Fruit fly (Drosophila melanogaster): ENCODE measurements around the gene CG11085.

Gene CG11085

dm6 chrX:12596353-12597107 is 19.6 kb upstream of the CG11085 start:
- TF ChIP-seq CG15710 (tag; optimal IDR thresholded peaks at IDR 0.05) (peak; percentile 13), Snoo (tag; optimal IDR thresholded peaks at IDR 0.05) (peak; percentile 76), EcR (GFP tag; optimal IDR thresholded peaks at IDR 0.05) (peak; percentile 92), CG32121 (GFP tag; IDR thresholded peaks at IDR 0.05) (0 out of 2 replicates have a peak, but pooled peaks have one; percentile 22), CG12605 (GFP tag; IDR thresholded peaks at IDR 0.05) (peak; percentile 41; the same call in 1 of the 2 replicates), gl (tag; optimal IDR thresholded peaks at IDR 0.05) (no peak), CG4496 (GFP tag; IDR thresholded peaks at IDR 0.05) (no peak; the same call in 2 of the 3 replicates), CG8159 (tag; optimal IDR thresholded peaks at IDR 0.05) (no peak), rn (GFP tag; IDR thresholded peaks at IDR 0.05) (no peak), Ets98B (GFP tag; IDR thresholded peaks at IDR 0.05) (peak; percentile 53), Pif1B (GFP tag; optimal IDR thresholded peaks at IDR 0.05) (peak; percentile 74), CG9948 (tag; optimal IDR thresholded peaks at IDR 0.05) (peak; percentile 10)

- TF ChIP-seq gl (tag; optimal IDR thresholded peaks at IDR 0.05) = no peak
- TF ChIP-seq rn (GFP tag; IDR thresholded peaks at IDR 0.05) = no peak
- TF ChIP-seq Snoo (tag; optimal IDR thresholded peaks at IDR 0.05) = no peak
Measured at dm6 chrX:12600802-12601793, 15.0 kb upstream of the CG11085 start.

DNA sequence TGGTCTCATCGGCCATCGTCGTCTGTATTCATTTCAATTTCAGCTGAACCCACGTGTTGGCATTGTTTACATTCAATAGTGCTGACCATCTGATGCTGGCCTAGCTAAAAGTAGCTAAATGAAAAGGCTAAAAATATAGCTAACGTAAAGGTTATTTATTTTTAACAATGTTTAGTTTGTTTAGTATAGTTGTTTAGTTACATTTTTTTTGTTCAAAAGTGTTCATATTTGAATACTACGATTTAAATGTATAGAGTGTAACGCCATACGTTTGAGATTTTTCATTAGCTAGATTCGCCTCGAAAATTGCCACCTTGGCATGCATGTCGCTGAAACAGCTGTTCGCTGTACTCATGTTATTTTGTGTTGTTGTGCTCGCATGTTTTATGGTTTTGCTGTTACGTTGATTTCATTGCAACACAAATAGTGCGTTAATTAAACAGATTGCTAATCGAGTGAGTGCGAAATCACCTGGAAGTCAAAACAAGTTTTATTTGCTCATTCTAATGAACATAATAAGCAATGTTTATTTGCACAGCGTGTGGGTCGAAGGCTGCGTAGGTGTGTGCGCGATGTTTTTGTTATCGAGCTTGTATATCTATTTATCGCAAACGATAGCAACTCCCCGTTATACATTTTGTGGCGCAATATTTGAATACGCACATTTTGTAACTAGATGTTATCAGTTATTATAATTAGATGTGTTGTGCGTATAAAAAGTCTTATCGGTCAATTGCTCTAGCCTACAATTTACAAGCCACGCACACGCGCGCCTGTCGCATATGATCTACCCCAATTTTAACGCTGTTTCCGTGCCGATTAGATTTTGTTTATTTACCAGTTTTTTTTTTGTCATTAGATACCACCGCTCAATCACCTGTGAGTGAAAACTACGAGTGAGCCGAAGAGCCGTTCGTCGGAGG is 4.3 kb upstream of the CG11085 start, which contains the start of the genes CG1463 and Fpgs1:
CG1463 (minus strand) TSS at position 132 of the 923 bp plus-strand sequence.
Fpgs1 (plus strand) TSS at position 332 of the 923 bp plus-strand sequence.
- no peak for TF ChIP-seq fd96Ca (GFP tag; IDR thresholded peaks at IDR 0.05)
- no peak for TF ChIP-seq CG13204 (GFP tag; optimal IDR thresholded peaks at IDR 0.05)
- TF ChIP-seq CG14655 (GFP tag; optimal IDR thresholded peaks at IDR 0.05) = no peak
- TF ChIP-seq Snoo (tag; optimal IDR thresholded peaks at IDR 0.05) = no peak
- peak; percentile 38; the same call in 1 of the 2 replicates for TF ChIP-seq CG32121 (GFP tag; IDR thresholded peaks at IDR 0.05)
- TF ChIP-seq CG8159 (tag; optimal IDR thresholded peaks at IDR 0.05) = no peak
- peak; percentile 37 for TF ChIP-seq CG15710 (tag; optimal IDR thresholded peaks at IDR 0.05)
- no peak for TF ChIP-seq gl (tag; optimal IDR thresholded peaks at IDR 0.05)
- peak; percentile 35 for TF ChIP-seq EcR (GFP tag; optimal IDR thresholded peaks at IDR 0.05)
- TF ChIP-seq CG10348 (GFP tag; IDR thresholded peaks at IDR 0.05) = no peak

DNA sequence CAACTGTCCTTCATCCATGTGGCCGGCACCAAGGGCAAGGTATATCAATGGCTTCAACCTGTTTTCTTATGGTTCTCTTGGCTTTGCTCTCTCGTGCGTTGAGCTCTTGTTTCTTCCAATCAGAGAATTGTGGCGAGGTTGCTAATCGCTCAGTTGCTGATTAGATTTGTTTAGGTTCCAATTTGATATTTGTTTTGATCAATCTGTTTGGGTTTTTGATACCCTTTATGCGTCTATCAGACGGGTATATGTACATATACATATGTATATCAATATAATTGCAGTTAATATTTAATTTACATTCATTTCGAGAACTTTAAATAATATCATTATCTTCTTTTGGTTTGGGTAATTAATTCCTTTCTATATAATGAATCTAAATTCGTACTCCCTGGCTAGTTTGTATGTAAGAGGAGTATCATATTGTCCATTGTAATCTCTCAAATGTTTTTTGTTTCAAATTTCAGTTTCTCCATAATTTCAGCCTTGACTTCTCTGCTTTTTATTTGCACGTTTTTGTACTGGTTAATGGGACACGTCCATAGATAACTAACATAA is 2.8 kb upstream of the CG11085 start:
- TF ChIP-seq fd96Ca (GFP tag; IDR thresholded peaks at IDR 0.05) = no peak
- no peak for TF ChIP-seq D1 (tag; optimal IDR thresholded peaks at IDR 0.05)
- no peak for TF ChIP-seq CG15710 (tag; optimal IDR thresholded peaks at IDR 0.05)
- no peak for TF ChIP-seq Pif1B (GFP tag; optimal IDR thresholded peaks at IDR 0.05)
- no peak for TF ChIP-seq Pif1A (GFP tag; optimal IDR thresholded peaks at IDR 0.05)
- TF ChIP-seq EcR (GFP tag; optimal IDR thresholded peaks at IDR 0.05) = no peak
- TF ChIP-seq CG4496 (GFP tag; IDR thresholded peaks at IDR 0.05) = no peak
- no peak for TF ChIP-seq CG17806 (tag; optimal IDR thresholded peaks at IDR 0.05)
- no peak for TF ChIP-seq CG34367 (tag; optimal IDR thresholded peaks at IDR 0.05)
- no peak for TF ChIP-seq CG10348 (GFP tag; IDR thresholded peaks at IDR 0.05)
- TF ChIP-seq Snoo (tag; optimal IDR thresholded peaks at IDR 0.05) = no peak
- TF ChIP-seq CG9948 (tag; optimal IDR thresholded peaks at IDR 0.05) = no peak
- no peak for TF ChIP-seq CG8159 (tag; optimal IDR thresholded peaks at IDR 0.05)

- no peak for TF ChIP-seq CG14655 (GFP tag; optimal IDR thresholded peaks at IDR 0.05)
- TF ChIP-seq CG10348 (GFP tag; IDR thresholded peaks at IDR 0.05) = no peak
- no peak for TF ChIP-seq CG34367 (tag; optimal IDR thresholded peaks at IDR 0.05)
- TF ChIP-seq Pif1B (GFP tag; optimal IDR thresholded peaks at IDR 0.05) = no peak
- no peak for TF ChIP-seq D1 (tag; optimal IDR thresholded peaks at IDR 0.05)
- no peak for TF ChIP-seq fd96Ca (GFP tag; IDR thresholded peaks at IDR 0.05)
- TF ChIP-seq Ets98B (GFP tag; IDR thresholded peaks at IDR 0.05) = no peak
- TF ChIP-seq EcR (GFP tag; optimal IDR thresholded peaks at IDR 0.05) = no peak
- TF ChIP-seq CG12605 (GFP tag; IDR thresholded peaks at IDR 0.05) = no peak
- TF ChIP-seq CG8159 (tag; optimal IDR thresholded peaks at IDR 0.05) = no peak
- TF ChIP-seq Snoo (tag; optimal IDR thresholded peaks at IDR 0.05) = no peak
Measured at dm6 chrX:12621640-12622039, 5.5 kb downstream of the CG11085 start.

Data from whole organism, pupa.